Fruit fly (Drosophila melanogaster) whole organism: ENCODE measurements around the gene CG16863.

Experiments
- CG8478 ChIP-seq: fragments of >200 bp; optimal IDR thresholded peaks from 2 replicates; lab custom pipeline; 2018; ENCODE audit warnings: inconsistent platforms
- Dll ChIP-seq: fragments of >200 bp; optimal IDR thresholded peaks from 2 replicates; lab custom pipeline; 2017
- EcR ChIP-seq, 2 experiments: fragments of >200 bp; optimal IDR thresholded peaks; 2 replicates each; lab custom pipeline; 2017; ENCODE audit warnings: missing biosample characterization in 2 of 2, missing genetic modification characterization in 2 of 2, missing genetic modification reagents in 2 of 2
- pan ChIP-seq: fragments of >200 bp; optimal IDR thresholded peaks from 2 replicates; lab custom pipeline; 2017
- psq ChIP-seq: fragments of >200 bp; optimal IDR thresholded peaks from 2 replicates; lab custom pipeline; 2017
- usp ChIP-seq: fragments of >200 bp; optimal IDR thresholded peaks from 2 replicates; lab custom pipeline; 2017; ENCODE audit warnings: missing biosample characterization, missing genetic modification characterization, mixed read lengths

CG16863 gene

dm6 chr2L:13790715-13791114, at the start of gene CG16863:
TSS of gene CG16863 (plus strand) at chr2L:13790959.
- TF ChIP-seq psq (lab: Kevin White, UChicago) (no peak), EcR (GFP tag; optimal IDR thresholded peaks at IDR 0.05; lab: Kevin White, UChicago) (no peak), Dll (lab: Kevin White, UChicago) (no peak), pan (no peak), usp (GFP tag; lab: Kevin White, UChicago) (no peak), CG8478 (lab: Kevin White, UChicago) (no peak)

- no peak for TF ChIP-seq EcR (GFP tag; optimal IDR thresholded peaks at IDR 0.05; lab: Kevin White, UChicago)
- no peak for TF ChIP-seq Dll (lab: Kevin White, UChicago)
- TF ChIP-seq usp (GFP tag; lab: Kevin White, UChicago) = no peak
- no peak for TF ChIP-seq psq (lab: Kevin White, UChicago)
- no peak for TF ChIP-seq CG8478 (lab: Kevin White, UChicago)
- no peak for TF ChIP-seq pan
Measured at dm6 chr2L:13746652-13747051, 44.1 kb upstream of the CG16863 start, which contains the start of gene TM9SF4. TSS of gene TM9SF4 (plus strand) at chr2L:13746952.

- TF ChIP-seq pan (no peak), Dll (lab: Kevin White, UChicago) (no peak), EcR (GFP tag; optimal IDR thresholded peaks at IDR 0.05; lab: Kevin White, UChicago) (no peak), psq (lab: Kevin White, UChicago) (no peak), CG8478 (lab: Kevin White, UChicago) (no peak), usp (GFP tag; lab: Kevin White, UChicago) (no peak)
Measured at dm6 chr2L:13763144-13763543, 27.6 kb upstream of the CG16863 start.

dm6 chr2L:13770884-13771283, 19.9 kb upstream of the CG16863 start:
- TF ChIP-seq Dll (lab: Kevin White, UChicago) (no peak), usp (GFP tag; lab: Kevin White, UChicago) (no peak), psq (lab: Kevin White, UChicago) (no peak), pan (no peak), EcR (GFP tag; optimal IDR thresholded peaks at IDR 0.05; lab: Kevin White, UChicago) (no peak), CG8478 (lab: Kevin White, UChicago) (no peak)

dm6 chr2L:13773697-13774096, 17.1 kb upstream of the CG16863 start, which contains the start of gene CG43376:
TSS of gene CG43376 (plus strand) at chr2L:13773997.
- no peak for TF ChIP-seq psq (lab: Kevin White, UChicago)
- TF ChIP-seq pan = no peak
- TF ChIP-seq usp (GFP tag; lab: Kevin White, UChicago) = no peak
- TF ChIP-seq CG8478 (lab: Kevin White, UChicago) = no peak
- TF ChIP-seq EcR (GFP tag; optimal IDR thresholded peaks at IDR 0.05; lab: Kevin White, UChicago) = no peak
- no peak for TF ChIP-seq Dll (lab: Kevin White, UChicago)

- TF ChIP-seq Dll (lab: Kevin White, UChicago) (no peak), EcR (GFP tag; optimal IDR thresholded peaks at IDR 0.05; lab: Kevin White, UChicago) (no peak), psq (lab: Kevin White, UChicago) (no peak), CG8478 (lab: Kevin White, UChicago) (no peak), usp (GFP tag; lab: Kevin White, UChicago) (no peak), pan (no peak)
Measured at dm6 chr2L:13776928-13777686, 13.7 kb upstream of the CG16863 start.

- TF ChIP-seq CG8478 (lab: Kevin White, UChicago) (no peak), EcR (GFP tag; optimal IDR thresholded peaks at IDR 0.05; lab: Kevin White, UChicago) (no peak), usp (GFP tag; lab: Kevin White, UChicago) (no peak), Dll (lab: Kevin White, UChicago) (no peak), pan (no peak), psq (lab: Kevin White, UChicago) (no peak)
Measured at dm6 chr2L:13778648-13779047, 12.1 kb upstream of the CG16863 start.

- TF ChIP-seq usp (GFP tag; lab: Kevin White, UChicago) = no peak
- TF ChIP-seq pan = no peak
- no peak for TF ChIP-seq Dll (lab: Kevin White, UChicago)
- no peak for TF ChIP-seq EcR (GFP tag; optimal IDR thresholded peaks at IDR 0.05; lab: Kevin White, UChicago)
- TF ChIP-seq psq (lab: Kevin White, UChicago) = no peak
- no peak for TF ChIP-seq CG8478 (lab: Kevin White, UChicago)
Measured at dm6 chr2L:13779162-13779561, 11.6 kb upstream of the CG16863 start.

- TF ChIP-seq usp (GFP tag; lab: Kevin White, UChicago) = no peak
- no peak for TF ChIP-seq psq (lab: Kevin White, UChicago)
- no peak for TF ChIP-seq Dll (lab: Kevin White, UChicago)
- no peak for TF ChIP-seq CG8478 (lab: Kevin White, UChicago)
- TF ChIP-seq EcR (GFP tag; optimal IDR thresholded peaks at IDR 0.05; lab: Kevin White, UChicago) = no peak
- TF ChIP-seq pan = no peak
Measured at dm6 chr2L:13779795-13780108, 11.0 kb upstream of the CG16863 start.

- TF ChIP-seq CG8478 (lab: Kevin White, UChicago) (no peak), usp (GFP tag; lab: Kevin White, UChicago) (no peak), psq (lab: Kevin White, UChicago) (no peak), pan (no peak), Dll (lab: Kevin White, UChicago) (no peak), EcR (GFP tag; optimal IDR thresholded peaks at IDR 0.05; lab: Kevin White, UChicago) (no peak)
Measured at dm6 chr2L:13780109-13780947, 10.4 kb upstream of the CG16863 start, which contains the start of the genes CG9008 and p38b. TSS of gene CG9008 (minus strand) at chr2L:13780165. TSS of gene p38b (plus strand) at chr2L:13780689.
